Fruit fly (Drosophila melanogaster) whole organism, embryonic: ENCODE data around the gene CG45676.

ENCODE experiments used
- CG11247 ChIP-seq: fragments of 200-800 bp; sonication (Bioruptor generic); IDR thresholded peaks from 2 replicates; pipeline ENCODE4 v1.3.6; 2022; ENCODE audit warnings: missing biosample characterization, missing genetic modification characterization
- CG12236 ChIP-seq: fragments of 200-800 bp; sonication (Bioruptor generic); optimal IDR thresholded peaks from 2 replicates; lab custom pipeline; 2016; ENCODE audit warnings: missing biosample characterization, missing genetic modification characterization
- CG14710 ChIP-seq: fragments of 200-800 bp; sonication (Bioruptor generic); optimal IDR thresholded peaks from 3 replicates; lab custom pipeline; 2019; ENCODE audit warnings: missing biosample characterization, mild to moderate bottlenecking, missing genetic modification characterization, moderate library complexity
- CG15479 ChIP-seq: fragments of 200-800 bp; sonication (Bioruptor generic); optimal IDR thresholded peaks from 3 replicates; lab custom pipeline; 2019; ENCODE audit warnings: missing biosample characterization, mild to moderate bottlenecking, missing genetic modification characterization, moderate library complexity
- CG16813 ChIP-seq: fragments of 200-800 bp; sonication (Bioruptor generic); IDR thresholded peaks from 3 replicates; pipeline ENCODE4 v1.3.6; 2022; ENCODE audit warnings: missing biosample characterization, missing genetic modification characterization; ENCODE audit not compliant: partially characterized antibody
- CG17328 ChIP-seq: fragments of 200-800 bp; sonication (Bioruptor generic); IDR thresholded peaks from 2 replicates; pipeline ENCODE4 v1.3.6; 2022; ENCODE audit warnings: missing biosample characterization, missing genetic modification characterization
- CG17612 ChIP-seq: fragments of 200-800 bp; sonication (Bioruptor generic); IDR thresholded peaks from 2 replicates; pipeline ENCODE4 v1.3.6; 2022; ENCODE audit warnings: missing biosample characterization, missing genetic modification characterization
- CG17912 ChIP-seq: fragments of 200-800 bp; sonication (Bioruptor generic); optimal IDR thresholded peaks from 2 replicates; lab custom pipeline; 2018; ENCODE audit warnings: missing biosample characterization, mild to moderate bottlenecking, missing genetic modification characterization
- CG18764 ChIP-seq: fragments of 200-800 bp; sonication (Bioruptor generic); optimal IDR thresholded peaks from 3 replicates; lab custom pipeline; 2016; ENCODE audit warnings: missing biosample characterization, missing genetic modification characterization
- CG4404 ChIP-seq: fragments of 200-800 bp; sonication (Bioruptor generic); IDR thresholded peaks from 2 replicates; pipeline ENCODE4 v1.3.6; 2022; ENCODE audit warnings: missing biosample characterization, missing genetic modification characterization
- CG4617 ChIP-seq: fragments of 200-800 bp; sonication (Bioruptor generic); optimal IDR thresholded peaks from 3 replicates; lab custom pipeline; 2016; ENCODE audit warnings: missing biosample characterization, missing genetic modification characterization, borderline replicate concordance
- CG4854 ChIP-seq: fragments of 200-800 bp; sonication (Bioruptor generic); optimal IDR thresholded peaks from 2 replicates; lab custom pipeline; 2016; ENCODE audit warnings: missing biosample characterization, missing genetic modification characterization, inconsistent platforms
- CG6654 ChIP-seq: fragments of 200-800 bp; sonication (Bioruptor generic); optimal IDR thresholded peaks from 2 replicates; lab custom pipeline; 2017; ENCODE audit warnings: missing biosample characterization, mild to moderate bottlenecking, missing genetic modification characterization
- CG7786 ChIP-seq: fragments of 200-800 bp; sonication (Bioruptor generic); optimal IDR thresholded peaks from 2 replicates; lab custom pipeline; 2016; ENCODE audit warnings: missing biosample characterization, missing genetic modification characterization
- CG8089 ChIP-seq: fragments of 200-800 bp; sonication (Bioruptor generic); optimal IDR thresholded peaks from 3 replicates; lab custom pipeline; 2016; ENCODE audit warnings: missing biosample characterization, missing genetic modification characterization
- Dbx ChIP-seq: fragments of 200-800 bp; sonication (Bioruptor generic); IDR thresholded peaks from 3 replicates; pipeline ENCODE4 v1.3.6; 2022; ENCODE audit warnings: missing biosample characterization, missing genetic modification characterization
- Dll ChIP-seq: fragments of 200-800 bp; sonication (Bioruptor generic); IDR thresholded peaks from 4 replicates; pipeline ENCODE4 v1.3.6; 2022; ENCODE audit warnings: missing biosample characterization, missing genetic modification characterization; ENCODE audit not compliant: partially characterized antibody
- Dref ChIP-seq: fragments of 200-800 bp; sonication (Bioruptor generic); IDR thresholded peaks from 2 replicates; pipeline ENCODE4 v1.3.6; 2022; ENCODE audit warnings: missing biosample characterization, missing genetic modification characterization
- Eip74EF ChIP-seq, 2 experiments: fragments of 200-800 bp in 1 of 2; fragments of >200 bp in 1 of 2; sonication (Bioruptor generic) in 1 of 2; optimal IDR thresholded peaks; 2 replicates each; lab custom pipeline; 2017 to 2019; ENCODE audit warnings: missing biosample characterization in 2 of 2, missing genetic modification characterization in 2 of 2, mild to moderate bottlenecking in 1 of 2, moderate library complexity in 1 of 2
- Fer3 ChIP-seq: fragments of 200-800 bp; sonication (Bioruptor generic); optimal IDR thresholded peaks from 2 replicates; lab custom pipeline; 2018; ENCODE audit warnings: missing biosample characterization, mild to moderate bottlenecking, missing genetic modification characterization, moderate library complexity
- H2.0 ChIP-seq: fragments of 200-800 bp; sonication (Bioruptor generic); IDR thresholded peaks from 2 replicates; pipeline ENCODE4 v1.3.6; 2022; ENCODE audit warnings: missing biosample characterization, missing genetic modification characterization
- HLH4C ChIP-seq: fragments of 200-800 bp; sonication (Bioruptor generic); IDR thresholded peaks from 3 replicates; pipeline ENCODE4 v1.3.6; 2022; ENCODE audit warnings: missing biosample characterization, missing genetic modification characterization; ENCODE audit not compliant: partially characterized antibody
- HmgZ ChIP-seq: fragments of 200-800 bp; sonication (Bioruptor generic); optimal IDR thresholded peaks from 2 replicates; lab custom pipeline; 2018; ENCODE audit warnings: missing biosample characterization, mild to moderate bottlenecking, missing genetic modification characterization
- Hmx ChIP-seq: fragments of 200-800 bp; sonication (Bioruptor generic); optimal IDR thresholded peaks from 2 replicates; lab custom pipeline; 2016; ENCODE audit warnings: missing biosample characterization, missing genetic modification characterization
- Lpt ChIP-seq: fragments of >200 bp; optimal IDR thresholded peaks from 2 replicates; lab custom pipeline; 2018; ENCODE audit warnings: missing biosample characterization, missing genetic modification characterization
- Opbp ChIP-seq: fragments of 200-800 bp; sonication (Bioruptor generic); IDR thresholded peaks from 3 replicates; pipeline ENCODE4 v1.3.6; 2022; ENCODE audit warnings: missing biosample characterization, missing genetic modification characterization; ENCODE audit not compliant: partially characterized antibody
- Optix ChIP-seq: fragments of 200-800 bp; sonication (Bioruptor generic); IDR thresholded peaks from 3 replicates; pipeline ENCODE4 v1.3.6; 2022; ENCODE audit warnings: missing biosample characterization, missing genetic modification characterization
- Six4 ChIP-seq: fragments of 200-800 bp; sonication (Bioruptor generic); optimal IDR thresholded peaks from 2 replicates; lab custom pipeline; 2016; ENCODE audit warnings: missing biosample characterization, missing genetic modification characterization
- bowl ChIP-seq: fragments of 200-800 bp; sonication (Bioruptor generic); IDR thresholded peaks from 2 replicates; pipeline ENCODE4 v1.3.6; 2022; ENCODE audit warnings: missing biosample characterization, missing genetic modification characterization
- bsh ChIP-seq, 2 experiments: fragments of 200-800 bp; sonication (Bioruptor generic); optimal IDR thresholded peaks; 2 replicates each; lab custom pipeline; 2017 to 2018; ENCODE audit warnings: mild to moderate bottlenecking in 2 of 2, missing biosample characterization in 2 of 2, missing genetic modification characterization in 2 of 2, moderate library complexity in 1 of 2
- chn ChIP-seq: fragments of 200-800 bp; sonication (Bioruptor generic); optimal IDR thresholded peaks from 2 replicates; lab custom pipeline; 2016; ENCODE audit warnings: missing biosample characterization, missing genetic modification characterization
- dmrt99B ChIP-seq: fragments of 200-800 bp; sonication (Bioruptor generic); optimal IDR thresholded peaks from 2 replicates; lab custom pipeline; 2018; ENCODE audit warnings: missing biosample characterization, mild to moderate bottlenecking, missing genetic modification characterization, moderate library complexity
- exex ChIP-seq: fragments of 200-800 bp; sonication (Bioruptor generic); optimal IDR thresholded peaks from 4 replicates; lab custom pipeline; 2018; ENCODE audit warnings: missing biosample characterization, mild to moderate bottlenecking, missing genetic modification characterization, moderate library complexity
- gcm2 ChIP-seq: fragments of 200-800 bp; sonication (Bioruptor generic); optimal IDR thresholded peaks from 2 replicates; lab custom pipeline; 2016; ENCODE audit warnings: missing biosample characterization, missing genetic modification characterization
- ham ChIP-seq: fragments of 200-800 bp; sonication (Bioruptor generic); IDR thresholded peaks from 2 replicates; pipeline ENCODE4 v1.3.6; 2022; ENCODE audit warnings: missing biosample characterization, missing genetic modification characterization
- kah ChIP-seq: fragments of 200-800 bp; sonication (Bioruptor generic); optimal IDR thresholded peaks from 2 replicates; lab custom pipeline; 2018; ENCODE audit warnings: missing biosample characterization, mild to moderate bottlenecking, missing genetic modification characterization
- lmd ChIP-seq: fragments of 200-800 bp; sonication (Bioruptor generic); IDR thresholded peaks from 2 replicates; pipeline ENCODE4 v1.3.6; 2022; ENCODE audit warnings: missing biosample characterization, missing genetic modification characterization
- mld ChIP-seq: fragments of 200-800 bp; sonication (Bioruptor generic); IDR thresholded peaks from 3 replicates; pipeline ENCODE4 v1.3.6; 2022; ENCODE audit warnings: missing biosample characterization, missing genetic modification characterization; ENCODE audit not compliant: partially characterized antibody
- oc ChIP-seq: fragments of 200-800 bp; sonication (Bioruptor generic); optimal IDR thresholded peaks from 2 replicates; lab custom pipeline; 2018; ENCODE audit warnings: missing biosample characterization, mild to moderate bottlenecking, missing genetic modification characterization, moderate library complexity
- org-1 ChIP-seq: fragments of 200-800 bp; sonication (Bioruptor generic); optimal IDR thresholded peaks from 2 replicates; lab custom pipeline; 2017; ENCODE audit warnings: missing biosample characterization, missing genetic modification characterization
- p53 ChIP-seq: fragments of 200-800 bp; sonication (Bioruptor generic); optimal IDR thresholded peaks from 2 replicates; lab custom pipeline; 2016; ENCODE audit warnings: missing biosample characterization, missing genetic modification characterization
- pita ChIP-seq: fragments of 200-800 bp; sonication (Bioruptor generic); optimal IDR thresholded peaks from 2 replicates; lab custom pipeline; 2017; ENCODE audit warnings: missing biosample characterization, mild to moderate bottlenecking, missing genetic modification characterization
- pzg ChIP-seq: fragments of 200-800 bp; sonication (Bioruptor generic); optimal IDR thresholded peaks from 3 replicates; lab custom pipeline; 2018; ENCODE audit warnings: missing biosample characterization, mild to moderate bottlenecking, missing genetic modification characterization, moderate library complexity
- row ChIP-seq: fragments of 200-800 bp; sonication (Bioruptor generic); IDR thresholded peaks from 3 replicates; pipeline ENCODE4 v1.3.6; 2022; ENCODE audit warnings: missing biosample characterization, missing genetic modification characterization
- sna ChIP-seq: fragments of 200-800 bp; sonication (Bioruptor generic); IDR thresholded peaks from 2 replicates; pipeline ENCODE4 v1.3.6; 2022; ENCODE audit warnings: missing biosample characterization, missing genetic modification characterization; ENCODE audit not compliant: partially characterized antibody
- ttk ChIP-seq: fragments of 200-800 bp; sonication (Bioruptor generic); IDR thresholded peaks from 2 replicates; pipeline ENCODE4 v2.1.2; 2022; ENCODE audit warnings: missing biosample characterization, missing genetic modification characterization
- unpg ChIP-seq: fragments of 200-800 bp; sonication (Bioruptor generic); optimal IDR thresholded peaks from 3 replicates; lab custom pipeline; 2018; ENCODE audit warnings: missing biosample characterization, mild to moderate bottlenecking, missing genetic modification characterization, moderate library complexity
- vfl ChIP-seq: fragments of 200-800 bp; sonication (Bioruptor generic); optimal IDR thresholded peaks from 2 replicates; lab custom pipeline; 2016; ENCODE audit warnings: missing biosample characterization, missing genetic modification characterization
- wor ChIP-seq: fragments of 200-800 bp; sonication (Bioruptor generic); IDR thresholded peaks from 2 replicates; pipeline ENCODE4 v1.3.6; 2022; ENCODE audit warnings: missing biosample characterization, missing genetic modification characterization

The CG45676 gene

dm6 chr3R:11409667-11410137, 9.0 kb upstream of the CG45676 start, which contains the start of the genes mgr and Irbp (continued):
- TF ChIP-seq bowl (GFP tag; lab: Robert Waterston, UW) (peak; percentile 84), gcm2 (GFP tag; lab: Kevin White, UChicago) (peak; percentile 9), CG14710 (peak; percentile 94), Fer3 (tag; lab: Kevin White, UChicago) (peak; percentile 93), lmd (GFP tag; lab: Robert Waterston, UW) (peak; percentile 93), Optix (GFP tag; lab: Robert Waterston, UW) (peak; percentile 91), CG4854 (no peak), CG4404 (GFP tag; lab: Robert Waterston, UW) (peak; percentile 92), Six4 (GFP tag; lab: Kevin White, UChicago) (peak; percentile 87), Opbp (peak; percentile 70), chn (GFP tag; lab: Kevin White, UChicago) (peak; percentile 53), dmrt99B (tag; lab: Kevin White, UChicago) (no peak), CG11247 (GFP tag; lab: Robert Waterston, UW) (peak; percentile 94), org-1 (GFP tag; lab: Kevin White, UChicago) (peak; percentile 63), kah (peak; percentile 68), wor (GFP tag; lab: Robert Waterston, UW) (peak; percentile 89), unpg (GFP tag; lab: Kevin White, UChicago) (peak; percentile 96), Lpt (GFP tag; lab: Kevin White, UChicago) (no peak), vfl (GFP tag; lab: Kevin White, UChicago) (peak; percentile 65), mld (GFP tag; lab: Robert Waterston, UW) (peak; percentile 14; the same call in 1 of the 3 replicates), HLH4C (GFP tag; lab: Robert Waterston, UW) (peak; percentile 84), CG17328 (peak; percentile 95), sna (GFP tag; lab: Robert Waterston, UW) (peak; percentile 88), oc (tag; lab: Kevin White, UChicago) (no peak), ttk (GFP tag; lab: Robert Waterston, UW) (peak; percentile 93), CG12236 (GFP tag; lab: Kevin White, UChicago) (no peak), ham (no peak; the same call in 1 of the 2 replicates), CG8089 (no peak), Dref (GFP tag; lab: Robert Waterston, UW) (peak; percentile 77), CG18764 (GFP tag; lab: Kevin White, UChicago) (peak; percentile 85), Dbx (GFP tag; lab: Robert Waterston, UW) (peak; percentile 96), CG17912 (GFP tag; lab: Kevin White, UChicago) (peak; percentile 34), pita (no peak), bsh (GFP tag; optimal IDR thresholded peaks at IDR 0.05; lab: Kevin White, UChicago) (peak in 1 of 2 experiments; percentile 95), Dll (GFP tag; lab: Robert Waterston, UW) (peak; percentile 93), CG4617 (GFP tag; lab: Kevin White, UChicago) (peak; percentile 47), pzg (GFP tag; lab: Kevin White, UChicago) (peak; percentile 40), CG17612 (GFP tag; lab: Robert Waterston, UW) (peak; percentile 78; the same call in 1 of the 2 replicates), CG6654 (GFP tag; lab: Kevin White, UChicago) (peak; percentile 63), H2.0 (peak; percentile 92), HmgZ (peak; percentile 86), CG16813 (GFP tag; lab: Robert Waterston, UW) (peak; percentile 83), row (peak; percentile 97), exex (tag; lab: Kevin White, UChicago) (peak; percentile 65), p53 (GFP tag; lab: Kevin White, UChicago) (no peak), Eip74EF (GFP tag; optimal IDR thresholded peaks at IDR 0.05; lab: Kevin White, UChicago) (no peak), CG15479 (peak; percentile 11), Hmx (no peak), CG7786 (peak; percentile 8)
